Worm (Caenorhabditis elegans) whole organism, midembryonic: ENCODE results near the gene W03C9.6.

Source experiments
- T22C8.4 ChIP-seq: fragments of 200-800 bp; sonication (Bioruptor generic); IDR thresholded peaks from 2 replicates; pipeline ENCODE4 v1.3.6; 2022; ENCODE audit warnings: missing genetic modification characterization, missing compliant biosample characterization
- cog-1 ChIP-seq: sonication (generic microtip); optimal IDR thresholded peaks from 2 replicates; lab custom pipeline; 2016; ENCODE audit warnings: missing genetic modification characterization, missing compliant biosample characterization
- flt-1 ChIP-seq: fragments of 200-800 bp; sonication (Bioruptor generic); IDR thresholded peaks from 2 replicates; pipeline ENCODE4 v1.3.6; 2022; ENCODE audit warnings: missing genetic modification characterization, missing compliant biosample characterization
- klf-2 ChIP-seq: fragments of 200-800 bp; sonication (Bioruptor generic); conservative IDR thresholded peaks from 2 replicates; pipeline ENCODE4 v1.3.6; 2022; ENCODE audit warnings: missing genetic modification reagents, missing genetic modification characterization, missing compliant biosample characterization
- med-1 ChIP-seq: sonication (generic microtip); optimal IDR thresholded peaks from 2 replicates; lab custom pipeline; 2017; ENCODE audit warnings: missing genetic modification characterization, mild to moderate bottlenecking, missing compliant biosample characterization, antibody characterized with exemption, missing genetic modification reagents; ENCODE audit not compliant: insufficient read depth
- ref-1 ChIP-seq: fragments of 200-800 bp; sonication (Bioruptor generic); conservative IDR thresholded peaks from 2 replicates; pipeline ENCODE4 v1.3.6; 2022; ENCODE audit warnings: missing genetic modification reagents, missing genetic modification characterization, missing compliant biosample characterization
- tab-1 ChIP-seq: fragments of 200-800 bp; sonication (Bioruptor generic); IDR thresholded peaks from 2 replicates; pipeline ENCODE4 v1.3.6; 2022; ENCODE audit warnings: missing genetic modification characterization, missing compliant biosample characterization
- ztf-23 ChIP-seq: fragments of 200-800 bp; sonication (Bioruptor generic); IDR thresholded peaks from 2 replicates; pipeline ENCODE4 v1.3.6; 2022; ENCODE audit warnings: missing genetic modification reagents, missing genetic modification characterization, missing compliant biosample characterization
- ztf-29 ChIP-seq: fragments of 200-800 bp; sonication (Bioruptor generic); IDR thresholded peaks from 2 replicates; pipeline ENCODE4 v1.3.6; 2022; ENCODE audit warnings: missing genetic modification reagents, missing genetic modification characterization, missing compliant biosample characterization

The W03C9.6 gene

DNA sequence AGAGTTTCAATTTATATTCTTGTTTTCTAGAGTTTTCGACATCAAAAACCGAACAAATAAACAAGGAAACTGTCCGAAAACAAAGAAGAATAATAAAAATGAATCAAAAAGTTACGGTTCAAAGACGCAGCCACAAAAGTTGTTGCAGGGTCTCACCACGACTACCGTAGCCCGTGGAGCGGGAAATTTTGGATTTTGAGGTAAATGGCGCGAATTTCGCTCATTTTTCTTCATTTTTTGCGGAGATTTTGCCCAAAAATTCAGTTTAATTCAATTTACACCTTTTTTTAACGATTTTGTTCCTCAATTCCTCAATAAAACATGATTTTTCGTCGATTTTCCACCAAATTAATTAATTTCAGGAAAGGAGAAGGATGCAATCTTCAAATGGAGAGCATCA lies 14.0 kb downstream of the W03C9.6 start, which contains the start of gene mex-1:
Gene mex-1 (plus strand): TSS at position 363 of the 400 bp plus-strand sequence.
- TF ChIP-seq ref-1 (GFP tag; lab: Robert Waterston, UW): no peak
- no peak for TF ChIP-seq flt-1 (GFP tag; lab: Robert Waterston, UW)
- TF ChIP-seq klf-2 (GFP tag; lab: Robert Waterston, UW): no peak
- no peak for TF ChIP-seq ztf-29
- no peak for TF ChIP-seq T22C8.4
- no peak for TF ChIP-seq cog-1 (tag; lab: Kevin White, UChicago)
- TF ChIP-seq ztf-23 (GFP tag; lab: Robert Waterston, UW): no peak
- no peak for TF ChIP-seq med-1 (GFP tag; lab: Kevin White, UChicago)
- TF ChIP-seq tab-1 (GFP tag; lab: Robert Waterston, UW): no peak

DNA sequence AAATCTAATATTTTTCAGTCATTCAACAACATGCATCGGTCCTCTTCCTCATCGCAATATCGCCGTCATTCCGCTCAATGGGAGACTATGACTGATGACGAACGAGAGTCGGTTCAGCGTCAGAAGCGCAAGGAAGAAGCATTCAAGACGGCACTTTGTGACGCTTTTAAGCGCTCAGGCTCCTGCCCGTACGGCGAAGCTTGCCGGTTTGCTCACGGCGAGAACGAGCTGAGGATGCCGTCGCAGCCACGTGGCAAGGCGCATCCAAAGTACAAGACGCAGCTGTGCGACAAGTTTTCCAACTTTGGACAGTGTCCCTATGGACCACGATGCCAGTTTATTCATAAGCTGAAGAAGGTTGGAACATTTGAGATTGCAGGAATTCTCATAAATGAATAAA lies 14.7 kb downstream of the W03C9.6 start:
- TF ChIP-seq ref-1 (GFP tag; lab: Robert Waterston, UW) (no peak), ztf-23 (GFP tag; lab: Robert Waterston, UW) (no peak), T22C8.4 (no peak), flt-1 (GFP tag; lab: Robert Waterston, UW) (no peak), cog-1 (tag; lab: Kevin White, UChicago) (no peak), med-1 (GFP tag; lab: Kevin White, UChicago) (no peak), ztf-29 (no peak), klf-2 (GFP tag; lab: Robert Waterston, UW) (no peak), tab-1 (GFP tag; lab: Robert Waterston, UW) (no peak)

DNA sequence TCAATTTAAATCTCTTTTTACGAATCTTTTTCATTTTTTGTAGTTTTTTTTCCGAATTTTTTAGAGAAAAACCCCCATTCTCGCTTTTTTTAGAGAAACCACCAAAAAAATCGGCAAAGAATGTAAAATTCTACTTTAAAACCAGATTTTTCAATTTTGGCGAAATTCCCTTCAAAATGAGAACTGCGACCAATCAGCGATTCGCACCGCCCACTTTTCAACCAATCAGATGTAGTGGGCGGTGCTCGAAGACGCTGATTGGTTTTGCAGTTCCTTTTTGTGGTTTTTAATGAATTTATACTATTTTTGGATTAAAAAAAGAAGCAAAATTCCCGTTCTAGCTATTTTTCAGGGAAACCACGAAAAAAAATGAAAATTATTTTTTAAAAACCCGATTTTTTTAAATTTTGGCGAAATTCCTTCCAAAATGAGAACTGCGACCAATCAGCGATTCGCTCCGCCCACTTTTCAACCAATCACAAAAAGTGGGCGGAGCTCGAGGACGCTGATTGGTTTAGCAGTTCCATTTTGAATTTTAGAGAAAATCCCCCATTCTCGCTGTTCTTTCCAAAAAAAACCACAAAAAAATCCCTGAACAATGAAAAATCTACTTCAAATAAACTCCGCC lies 16.8 kb downstream of the W03C9.6 start:
- TF ChIP-seq ztf-23 (GFP tag; lab: Robert Waterston, UW): no peak

DNA sequence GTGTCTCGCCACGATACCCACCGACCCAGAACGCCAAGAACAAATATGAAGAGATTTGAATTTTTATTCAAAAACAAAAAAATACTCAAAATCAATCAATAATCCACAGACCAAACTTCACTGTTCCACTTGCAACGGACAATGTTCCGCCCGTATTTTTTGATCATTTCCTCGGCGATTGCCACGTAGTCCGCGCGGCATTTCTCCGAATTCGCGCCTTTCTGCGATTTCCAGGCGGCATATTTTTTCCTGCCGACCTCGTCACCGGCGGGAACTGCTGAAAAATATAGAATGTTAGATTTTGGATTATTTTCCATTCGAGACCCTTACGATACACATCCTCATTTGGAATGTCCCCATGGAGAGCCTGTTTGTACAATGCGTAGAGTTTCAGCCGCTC lies 18.0 kb downstream of the W03C9.6 start:
- TF ChIP-seq ztf-29 (no peak), med-1 (GFP tag; lab: Kevin White, UChicago) (no peak), cog-1 (tag; lab: Kevin White, UChicago) (no peak), tab-1 (GFP tag; lab: Robert Waterston, UW) (no peak), ref-1 (GFP tag; lab: Robert Waterston, UW) (no peak), T22C8.4 (no peak), flt-1 (GFP tag; lab: Robert Waterston, UW) (no peak), klf-2 (GFP tag; lab: Robert Waterston, UW) (no peak), ztf-23 (GFP tag; lab: Robert Waterston, UW) (no peak)

DNA sequence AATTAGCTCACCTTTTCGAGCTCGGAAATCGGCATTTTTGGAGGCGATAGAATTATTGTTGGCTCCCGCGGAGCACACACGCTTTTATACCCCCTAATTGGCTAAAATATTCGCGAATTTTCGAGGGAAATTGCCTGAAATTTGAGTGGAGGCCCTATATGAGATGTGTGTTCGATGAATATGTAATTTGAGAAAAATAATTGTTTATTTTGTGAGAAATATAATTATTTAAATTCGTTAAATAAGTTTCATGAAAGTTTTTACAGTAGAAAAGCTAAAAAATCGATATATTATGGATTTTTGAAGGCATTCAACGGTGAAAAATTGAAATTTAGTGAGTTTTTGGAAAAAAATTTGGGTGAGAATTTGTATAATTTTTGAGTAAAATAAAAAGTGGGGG lies 19.3 kb downstream of the W03C9.6 start, which contains the start of gene acbp-6:
Gene acbp-6 (minus strand): TSS at position 101 of the 400 bp plus-strand sequence.
- TF ChIP-seq ztf-29: no peak
- TF ChIP-seq med-1 (GFP tag; lab: Kevin White, UChicago): no peak
- TF ChIP-seq cog-1 (tag; lab: Kevin White, UChicago): no peak
- TF ChIP-seq klf-2 (GFP tag; lab: Robert Waterston, UW): no peak
- no peak for TF ChIP-seq ref-1 (GFP tag; lab: Robert Waterston, UW)
- TF ChIP-seq ztf-23 (GFP tag; lab: Robert Waterston, UW): no peak
- no peak for TF ChIP-seq T22C8.4
- no peak for TF ChIP-seq tab-1 (GFP tag; lab: Robert Waterston, UW)
- no peak for TF ChIP-seq flt-1 (GFP tag; lab: Robert Waterston, UW)

DNA sequence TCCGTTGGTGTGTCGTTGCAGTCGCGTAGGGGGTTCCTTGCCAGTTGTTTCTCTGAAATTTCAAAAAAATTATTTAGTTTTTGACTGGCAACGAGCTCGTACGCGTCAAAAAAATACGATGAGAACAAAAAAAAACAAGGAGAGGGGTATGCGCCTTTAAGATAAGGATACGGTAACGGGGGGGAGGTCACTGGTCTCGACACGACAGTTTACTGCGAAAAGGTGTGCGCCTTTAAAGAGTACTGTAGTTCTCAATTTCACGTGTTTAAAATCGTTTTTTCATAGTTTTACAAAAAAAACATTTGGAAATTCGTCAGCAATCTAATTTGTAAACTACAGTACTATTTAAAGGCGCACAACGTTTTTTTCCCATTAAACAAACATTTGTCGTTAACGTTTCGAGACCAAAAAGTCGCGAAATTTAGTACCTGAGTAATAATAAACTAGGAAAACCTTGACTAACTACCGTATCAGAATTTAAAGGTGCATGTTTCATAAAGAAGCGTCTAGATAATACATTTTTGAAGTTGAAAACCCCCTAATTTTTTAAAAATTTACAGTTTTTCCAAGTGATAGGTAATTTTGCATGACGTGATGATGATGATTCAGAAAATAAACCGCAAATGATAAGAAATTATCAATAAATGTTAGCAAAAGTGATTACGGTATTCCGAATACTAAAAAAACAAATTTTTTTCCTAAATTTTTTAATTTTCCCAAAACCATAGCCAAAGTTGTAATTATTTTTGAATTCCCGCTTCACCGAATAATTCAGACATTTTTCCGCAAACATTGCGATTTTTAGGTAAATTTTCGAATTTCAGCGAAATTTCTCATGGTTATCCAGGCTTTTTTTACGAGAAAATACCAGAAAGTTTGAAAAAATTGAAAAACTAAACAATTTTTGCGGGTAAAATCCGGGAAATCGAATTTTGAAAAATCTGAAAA lies 20.0 kb downstream of the W03C9.6 start:
- TF ChIP-seq tab-1 (GFP tag; lab: Robert Waterston, UW): no peak
- TF ChIP-seq T22C8.4: no peak
- no peak for TF ChIP-seq med-1 (GFP tag; lab: Kevin White, UChicago)
- no peak for TF ChIP-seq ref-1 (GFP tag; lab: Robert Waterston, UW)
- TF ChIP-seq klf-2 (GFP tag; lab: Robert Waterston, UW): no peak
- TF ChIP-seq ztf-29: no peak
- no peak for TF ChIP-seq cog-1 (tag; lab: Kevin White, UChicago)
- no peak for TF ChIP-seq ztf-23 (GFP tag; lab: Robert Waterston, UW)
- TF ChIP-seq flt-1 (GFP tag; lab: Robert Waterston, UW): no peak

DNA sequence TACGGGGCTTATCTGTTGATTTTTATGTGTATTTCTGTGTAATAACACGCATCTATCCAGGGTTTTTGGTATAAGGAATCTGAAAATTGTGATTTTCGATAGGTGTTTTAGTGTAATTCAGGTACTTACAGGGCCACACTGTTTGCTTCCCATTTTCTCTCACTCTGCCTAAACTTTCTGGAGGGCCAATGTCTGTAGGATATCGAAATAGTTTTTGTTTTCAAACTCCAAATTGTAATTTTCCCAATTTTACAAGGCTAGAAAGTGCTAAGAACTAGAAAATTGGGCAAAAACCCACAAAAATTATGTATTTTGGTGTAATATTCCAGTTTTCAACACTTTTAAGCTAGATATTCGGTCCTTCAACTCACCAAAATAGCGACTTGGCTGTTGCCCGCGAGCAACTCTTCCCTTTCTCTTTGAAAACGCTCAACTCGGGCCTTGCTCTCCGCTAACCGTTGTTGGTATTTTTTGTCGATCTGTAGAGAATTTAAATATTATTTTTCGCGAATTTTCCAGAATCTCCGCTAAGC lies 22.5 kb downstream of the W03C9.6 start:
- TF ChIP-seq ztf-23 (GFP tag; lab: Robert Waterston, UW): no peak
- no peak for TF ChIP-seq tab-1 (GFP tag; lab: Robert Waterston, UW)
- no peak for TF ChIP-seq T22C8.4

DNA sequence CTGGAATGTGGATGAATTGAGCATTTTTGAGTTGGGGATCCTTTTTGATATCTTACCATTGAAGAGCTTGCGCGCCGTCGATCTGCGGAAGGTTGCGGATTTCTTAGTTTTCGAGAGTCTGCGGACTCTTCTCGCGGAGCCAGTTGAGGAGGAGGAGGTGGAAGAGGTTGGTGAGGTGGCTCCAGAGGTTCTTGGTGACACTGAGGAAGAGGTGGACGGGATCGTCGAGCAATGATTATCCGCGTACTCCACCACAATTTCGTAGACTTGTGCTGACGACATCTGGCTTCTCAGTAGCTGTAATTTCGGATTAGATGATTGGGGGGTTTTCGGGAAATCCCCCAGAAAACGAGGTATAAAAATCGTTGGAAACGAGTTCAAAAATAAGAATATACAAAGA lies 23.1 kb downstream of the W03C9.6 start, which contains the start of gene Y17G7B.21:
Gene Y17G7B.21 (minus strand): TSS at position 299 of the 400 bp plus-strand sequence.
- TF ChIP-seq tab-1 (GFP tag; lab: Robert Waterston, UW): no peak
- no peak for TF ChIP-seq cog-1 (tag; lab: Kevin White, UChicago)
- 0 out of 2 replicates have a peak, but pooled peaks have one; percentile 50 for TF ChIP-seq flt-1 (GFP tag; lab: Robert Waterston, UW)

ce11 chrII:11978478-11978877 lies 24.2 kb downstream of the W03C9.6 start:
- TF ChIP-seq tab-1 (GFP tag; lab: Robert Waterston, UW) (no peak), med-1 (GFP tag; lab: Kevin White, UChicago) (no peak), ztf-29 (no peak), ztf-23 (GFP tag; lab: Robert Waterston, UW) (no peak), T22C8.4 (no peak), ref-1 (GFP tag; lab: Robert Waterston, UW) (no peak), flt-1 (GFP tag; lab: Robert Waterston, UW) (no peak), cog-1 (tag; lab: Kevin White, UChicago) (no peak), klf-2 (GFP tag; lab: Robert Waterston, UW) (no peak)
